Fruit fly (Drosophila melanogaster) whole organism, adult: ENCODE results near the gene Corp.

Source experiments
- CG12768 ChIP-seq: fragments of 200-800 bp; sonication (Bioruptor generic); optimal IDR thresholded peaks from 2 replicates; lab custom pipeline; 2017; ENCODE audit warnings: missing biosample characterization, missing genetic modification characterization, mild to moderate bottlenecking, moderate library complexity, missing genetic modification reagents
- CG1620 ChIP-seq: fragments of 200-800 bp; sonication (Bioruptor generic); optimal IDR thresholded peaks from 2 replicates; lab custom pipeline; 2016; ENCODE audit warnings: missing biosample characterization, missing genetic modification characterization
- CG33017 ChIP-seq: fragments of 200-800 bp; sonication (Bioruptor generic); optimal IDR thresholded peaks from 2 replicates; lab custom pipeline; 2018; ENCODE audit warnings: missing biosample characterization, mild to moderate bottlenecking, missing genetic modification characterization, moderate library complexity
- CG5204 ChIP-seq: fragments of 200-800 bp; sonication (Bioruptor generic); optimal IDR thresholded peaks from 2 replicates; lab custom pipeline; 2016; ENCODE audit warnings: missing biosample characterization, missing genetic modification characterization
- CG7101 ChIP-seq: fragments of 200-800 bp; sonication (Bioruptor generic); optimal IDR thresholded peaks from 2 replicates; lab custom pipeline; 2018; ENCODE audit warnings: missing biosample characterization, mild to moderate bottlenecking, missing genetic modification characterization, moderate library complexity
- Hr96 ChIP-seq: fragments of 200-800 bp; sonication (Bioruptor generic); optimal IDR thresholded peaks from 2 replicates; lab custom pipeline; 2016; ENCODE audit warnings: missing biosample characterization, missing genetic modification characterization
- cnc ChIP-seq, 2 experiments: fragments of >200 bp; optimal IDR thresholded peaks; 2 replicates each; lab custom pipeline; 2017
- tj ChIP-seq: fragments of 200-800 bp; sonication (Bioruptor generic); optimal IDR thresholded peaks from 3 replicates; lab custom pipeline; 2017; ENCODE audit warnings: missing biosample characterization, mild to moderate bottlenecking, missing genetic modification characterization, moderate library complexity
- toe ChIP-seq: fragments of 200-800 bp; sonication (Bioruptor generic); optimal IDR thresholded peaks from 2 replicates; lab custom pipeline; 2016; ENCODE audit warnings: missing biosample characterization, missing genetic modification characterization

Corp gene

DNA sequence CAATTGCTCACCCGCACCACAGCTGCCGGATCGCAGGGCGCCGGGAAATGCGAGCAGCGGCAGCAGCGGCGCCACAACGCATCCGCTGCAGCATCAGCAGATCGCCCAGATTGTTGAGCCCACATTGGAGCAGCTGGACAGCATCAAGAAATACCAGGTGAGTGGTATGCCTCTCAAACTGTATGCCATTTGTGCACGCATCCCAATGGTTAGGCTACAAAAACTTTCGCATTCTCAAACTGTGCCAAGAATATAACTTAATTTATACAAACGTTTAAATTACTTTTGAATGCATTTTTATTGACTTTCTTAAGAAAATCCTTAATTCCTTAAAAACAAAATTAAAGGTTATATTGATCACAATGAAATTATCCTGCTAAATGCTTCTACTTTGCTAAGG is 43.3 kb downstream of the Corp start:
- no peak for TF ChIP-seq Hr96 (GFP tag; lab: Kevin White, UChicago)
- no peak for TF ChIP-seq toe
- TF ChIP-seq CG1620 (GFP tag; lab: Kevin White, UChicago): no peak
- no peak for TF ChIP-seq CG7101 (tag; lab: Kevin White, UChicago)
- no peak for TF ChIP-seq CG5204 (GFP tag; lab: Kevin White, UChicago)
- TF ChIP-seq CG33017 (tag; lab: Kevin White, UChicago): no peak
- TF ChIP-seq CG12768 (GFP tag; lab: Kevin White, UChicago): no peak
- TF ChIP-seq tj (GFP tag; lab: Kevin White, UChicago): no peak
- TF ChIP-seq cnc (optimal IDR thresholded peaks at IDR 0.05; lab: Kevin White, UChicago): no peak
